Fruit fly (Drosophila melanogaster) whole organism, embryonic: Measurements from ENCODE around the gene CG14052.

Experiments used
- CG10209 ChIP-seq: fragments of 200-800 bp; sonication (Bioruptor generic); optimal IDR thresholded peaks from 3 replicates; lab custom pipeline; 2017; ENCODE audit warnings: missing biosample characterization, mild to moderate bottlenecking, missing genetic modification characterization, missing genetic modification reagents
- CG13424 ChIP-seq: fragments of 200-800 bp; sonication (Bioruptor generic); optimal IDR thresholded peaks from 2 replicates; lab custom pipeline; 2019; ENCODE audit warnings: missing biosample characterization, mild to moderate bottlenecking, missing genetic modification characterization, moderate library complexity
- CG2712 ChIP-seq: fragments of 200-800 bp; optimal IDR thresholded peaks from 3 replicates; lab custom pipeline; 2019; ENCODE audit warnings: missing biosample characterization, mild to moderate bottlenecking, missing genetic modification characterization, moderate library complexity
- CG5953 ChIP-seq: fragments of 200-800 bp; sonication (Bioruptor generic); IDR thresholded peaks from 2 replicates; pipeline ENCODE4 v1.3.6; 2022; ENCODE audit warnings: missing biosample characterization, missing genetic modification characterization
- CG6791 ChIP-seq: fragments of 200-800 bp; sonication (Bioruptor generic); IDR thresholded peaks from 3 replicates; pipeline ENCODE4 v1.3.6; 2022; ENCODE audit warnings: missing biosample characterization, missing genetic modification characterization; ENCODE audit not compliant: partially characterized antibody
- Nf-YC ChIP-seq: fragments of 200-800 bp; optimal IDR thresholded peaks from 3 replicates; lab custom pipeline; 2019; ENCODE audit warnings: missing biosample characterization, mild to moderate bottlenecking, missing genetic modification characterization, moderate library complexity
- Tbp ChIP-seq: fragments of >200 bp; optimal IDR thresholded peaks from 2 replicates; lab custom pipeline; 2018; ENCODE audit warnings: missing biosample characterization, missing genetic modification characterization
- bigmax ChIP-seq: fragments of 200-800 bp; sonication (Bioruptor generic); optimal IDR thresholded peaks from 2 replicates; lab custom pipeline; 2018; ENCODE audit warnings: missing biosample characterization, mild to moderate bottlenecking, missing genetic modification characterization
- ems ChIP-seq: fragments of 200-800 bp; sonication (Bioruptor generic); optimal IDR thresholded peaks from 3 replicates; lab custom pipeline; 2016; ENCODE audit warnings: missing biosample characterization, missing genetic modification characterization
- eve ChIP-seq, 2 experiments: fragments of >200 bp; optimal IDR thresholded peaks; 2 replicates each; lab custom pipeline; 2017; ENCODE audit warnings: missing biosample characterization in 2 of 2, missing genetic modification characterization in 2 of 2
- inv ChIP-seq: fragments of 200-800 bp; sonication (Bioruptor generic); IDR thresholded peaks from 2 replicates; pipeline ENCODE4 v1.3.6; 2022; ENCODE audit warnings: missing biosample characterization, missing genetic modification characterization; ENCODE audit not compliant: partially characterized antibody
- knrl ChIP-seq: fragments of 200-800 bp; sonication (Bioruptor generic); IDR thresholded peaks from 3 replicates; pipeline ENCODE4 v1.3.6; 2022; ENCODE audit warnings: missing biosample characterization, missing genetic modification characterization; ENCODE audit not compliant: partially characterized antibody

DNA sequence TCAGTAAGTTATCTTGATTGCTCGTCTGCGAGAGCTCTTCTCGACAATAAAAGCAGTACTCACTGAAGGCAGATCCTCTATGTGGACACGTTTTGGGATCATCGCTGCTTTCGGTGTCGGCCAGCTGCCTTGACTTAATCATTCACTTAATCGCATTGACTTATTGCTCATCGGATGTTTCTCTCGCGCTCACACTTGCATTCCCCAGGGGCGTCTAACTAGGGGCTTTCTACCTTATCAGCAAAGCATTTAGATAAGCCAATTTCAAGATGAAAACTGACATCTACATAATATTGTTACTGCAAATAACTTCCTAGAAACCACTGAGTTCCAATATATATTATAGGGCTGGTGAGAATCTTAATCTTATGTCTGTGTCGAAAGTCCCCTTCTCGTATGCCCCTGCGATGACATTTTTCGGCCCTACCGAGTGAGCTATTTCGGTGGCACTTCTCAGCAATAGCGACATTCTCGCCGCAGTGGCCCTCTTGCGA, 11.2 kb upstream of the CG14052 start:
- TF ChIP-seq Tbp (GFP tag; lab: Kevin White, UChicago), result no peak
- no peak for TF ChIP-seq inv
- TF ChIP-seq CG2712 (tag; lab: Kevin White, UChicago), result no peak
- TF ChIP-seq eve (GFP tag; optimal IDR thresholded peaks at IDR 0.05; lab: Kevin White, UChicago), result no peak
- TF ChIP-seq Nf-YC (tag; lab: Kevin White, UChicago), result no peak
- no peak for TF ChIP-seq CG5953 (GFP tag; lab: Robert Waterston, UW)
- TF ChIP-seq CG6791 (GFP tag; lab: Robert Waterston, UW), result no peak
- TF ChIP-seq bigmax, result no peak
- no peak for TF ChIP-seq knrl (GFP tag; lab: Robert Waterston, UW)
- no peak for TF ChIP-seq CG10209 (GFP tag; lab: Kevin White, UChicago)
- no peak for TF ChIP-seq CG13424
- TF ChIP-seq ems (GFP tag; lab: Kevin White, UChicago), result no peak
